Worm (Caenorhabditis elegans) whole organism, midembryonic: ENCODE data around the gene szy-4.

Experiments
- T22C8.4 ChIP-seq: fragments of 200-800 bp; sonication (Bioruptor generic); IDR thresholded peaks from 2 replicates; pipeline ENCODE4 v1.3.6; 2022; ENCODE audit warnings: missing genetic modification characterization, missing compliant biosample characterization
- cog-1 ChIP-seq: sonication (generic microtip); optimal IDR thresholded peaks from 2 replicates; lab custom pipeline; 2016; ENCODE audit warnings: missing genetic modification characterization, missing compliant biosample characterization
- flt-1 ChIP-seq: fragments of 200-800 bp; sonication (Bioruptor generic); IDR thresholded peaks from 2 replicates; pipeline ENCODE4 v1.3.6; 2022; ENCODE audit warnings: missing genetic modification characterization, missing compliant biosample characterization
- tab-1 ChIP-seq: fragments of 200-800 bp; sonication (Bioruptor generic); IDR thresholded peaks from 2 replicates; pipeline ENCODE4 v1.3.6; 2022; ENCODE audit warnings: missing genetic modification characterization, missing compliant biosample characterization
- ztf-23 ChIP-seq: fragments of 200-800 bp; sonication (Bioruptor generic); IDR thresholded peaks from 2 replicates; pipeline ENCODE4 v1.3.6; 2022; ENCODE audit warnings: missing genetic modification reagents, missing genetic modification characterization, missing compliant biosample characterization
- ztf-29 ChIP-seq: fragments of 200-800 bp; sonication (Bioruptor generic); IDR thresholded peaks from 2 replicates; pipeline ENCODE4 v1.3.6; 2022; ENCODE audit warnings: missing genetic modification reagents, missing genetic modification characterization, missing compliant biosample characterization

- TF ChIP-seq T22C8.4 (GFP tag; lab: Robert Waterston, UW) = no peak
- no peak for TF ChIP-seq ztf-29 (GFP tag; lab: Robert Waterston, UW)
- TF ChIP-seq cog-1 (tag; lab: Kevin White, UChicago) = no peak
- TF ChIP-seq tab-1 (GFP tag; lab: Robert Waterston, UW) = no peak
- no peak for TF ChIP-seq ztf-23
- no peak for TF ChIP-seq flt-1
Observed at ce11 chrII:6207252-6207651, 8.8 kb downstream of the szy-4 start.
